Worm (Caenorhabditis elegans): Measurements from ENCODE around the gene nhr-228.

DNA sequence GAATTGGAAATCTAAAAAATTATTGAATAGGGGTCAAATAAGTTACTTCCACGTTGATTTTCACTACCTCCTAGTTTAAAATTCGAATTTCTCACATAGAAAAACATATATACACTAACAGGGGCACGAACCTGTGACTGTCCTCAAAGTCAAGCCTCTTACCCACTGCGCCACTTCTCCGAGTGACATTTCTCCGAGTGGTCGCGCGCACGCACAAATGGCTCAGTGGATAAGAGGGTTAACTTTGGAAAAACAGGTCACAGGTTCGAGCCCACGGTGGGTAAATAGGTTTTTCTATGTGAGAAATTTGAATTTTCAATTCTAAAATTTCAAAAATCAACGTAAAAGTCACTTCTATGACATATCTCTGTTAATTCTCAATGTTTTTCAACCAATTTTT lies 4.3 kb upstream of the nhr-228 start:
- TF ChIP-seq him-1 (tag; optimal IDR thresholded peaks at IDR 0.05) (no peak), W03F9.2 (tag; optimal IDR thresholded peaks at IDR 0.05) (no peak)

All from whole organism, L4/young adult.